Fruit fly (Drosophila melanogaster): ENCODE results near the gene Sod1.

- TF ChIP-seq Sin3A (optimal IDR thresholded peaks at IDR 0.05) (no peak), insv (optimal IDR thresholded peaks at IDR 0.05) (no peak)
Observed at dm6 chr3L:11119396-11119900, 5.9 kb upstream of the Sod1 start.
